Worm (Caenorhabditis elegans) whole organism, late embryonic: ENCODE data around the gene ZK380.4.
A peak's percentile ranks its signal among the peaks of the same experiment; 100 is the strongest.

Experiments
- C08G9.2 ChIP-seq: sonication (generic microtip); optimal IDR thresholded peaks from 2 replicates; lab custom pipeline; 2016; ENCODE audit warnings: mild to moderate bottlenecking, missing genetic modification characterization, moderate library complexity, missing compliant biosample characterization
- F13H6.1 ChIP-seq: sonication (generic microtip); optimal IDR thresholded peaks from 2 replicates; lab custom pipeline; 2016; ENCODE audit warnings: missing genetic modification characterization, missing compliant biosample characterization
- K02D7.2 ChIP-seq: sonication (generic microtip); optimal IDR thresholded peaks from 2 replicates; lab custom pipeline; 2017; ENCODE audit warnings: mild to moderate bottlenecking, missing genetic modification characterization, missing compliant biosample characterization
- ama-1 ChIP-seq: fragments of 150-350 bp; optimal IDR thresholded peaks from 2 replicates; lab custom pipeline; 2014
- ceh-14 ChIP-seq: sonication (generic microtip); optimal IDR thresholded peaks from 2 replicates; lab custom pipeline; 2016; ENCODE audit warnings: missing genotype, missing genetic modification characterization, missing compliant biosample characterization
- dmd-4 ChIP-seq: sonication (generic microtip); optimal IDR thresholded peaks from 2 replicates; lab custom pipeline; 2016; ENCODE audit warnings: borderline replicate concordance, missing genetic modification characterization, missing compliant biosample characterization
- fkh-10 ChIP-seq: fragments of 150-350 bp; optimal IDR thresholded peaks from 2 replicates; lab custom pipeline; 2014; ENCODE audit warnings: missing biosample characterization, missing genetic modification reagents, missing genetic modification characterization
- hlh-13 ChIP-seq: fragments of 200-800 bp; sonication (Bioruptor generic); optimal IDR thresholded peaks from 2 replicates; lab custom pipeline; 2018; ENCODE audit warnings: mild to moderate bottlenecking, missing genetic modification characterization, missing compliant biosample characterization
- nhr-232 ChIP-seq: sonication (generic microtip); optimal IDR thresholded peaks from 2 replicates; lab custom pipeline; 2016; ENCODE audit warnings: missing genetic modification characterization, missing compliant biosample characterization
- pag-3 ChIP-seq: sonication (generic microtip); optimal IDR thresholded peaks from 2 replicates; lab custom pipeline; 2016; ENCODE audit warnings: missing compliant biosample characterization, missing genetic modification characterization, borderline replicate concordance

ce11 chrX:1601563-1601962, 50.2 kb downstream of the ZK380.4 start:
- TF ChIP-seq ama-1 (lab: Kevin White, UChicago): no peak
- no peak for TF ChIP-seq dmd-4 (tag; lab: Kevin White, UChicago)
- TF ChIP-seq F13H6.1 (tag; lab: Kevin White, UChicago): no peak
- TF ChIP-seq K02D7.2 (tag; lab: Kevin White, UChicago): no peak
- peak; percentile 15 for TF ChIP-seq ceh-14 (tag; lab: Kevin White, UChicago)
- TF ChIP-seq hlh-13 (GFP tag; lab: Kevin White, UChicago): no peak
- TF ChIP-seq pag-3 (tag; lab: Kevin White, UChicago): no peak
- TF ChIP-seq fkh-10 (GFP tag; lab: Kevin White, UChicago): no peak
- TF ChIP-seq C08G9.2 (tag; lab: Kevin White, UChicago): no peak
- TF ChIP-seq nhr-232 (tag; lab: Kevin White, UChicago): no peak
